Worm (Caenorhabditis elegans) whole organism, L4 larva: Measurements from ENCODE around the gene C50H11.8.

Source experiments
- Y75B8A.6 ChIP-seq: fragments of 200-800 bp; sonication (Bioruptor generic); IDR thresholded peaks from 2 replicates; pipeline ENCODE4 v1.3.6; 2022; ENCODE audit warnings: missing genetic modification reagents, missing genetic modification characterization, missing compliant biosample characterization
- ZK337.2 ChIP-seq: fragments of 200-800 bp; sonication (Bioruptor generic); IDR thresholded peaks from 2 replicates; pipeline ENCODE4 v1.3.6; 2022; ENCODE audit warnings: missing genetic modification reagents, missing genetic modification characterization, missing compliant biosample characterization
- aha-1 ChIP-seq: fragments of 150-350 bp; peaks from one replicate; lab custom pipeline; 2014; ENCODE audit warnings: missing biosample characterization, missing genetic modification characterization
- aly-2 ChIP-seq: sonication (generic microtip); optimal IDR thresholded peaks from 2 replicates; lab custom pipeline; 2018; ENCODE audit warnings: missing biosample characterization, missing genetic modification characterization
- ama-1 ChIP-seq: fragments of 150-350 bp; optimal IDR thresholded peaks from 2 replicates; lab custom pipeline; 2014; ENCODE audit warnings: inconsistent platforms, mixed read lengths
- ceh-32 ChIP-seq: sonication (generic microtip); optimal IDR thresholded peaks from 2 replicates; lab custom pipeline; 2016; ENCODE audit warnings: mild to moderate bottlenecking, missing genetic modification characterization, missing compliant biosample characterization; ENCODE audit not compliant: poor library complexity
- ceh-62 ChIP-seq: sonication (generic microtip); optimal IDR thresholded peaks from 2 replicates; lab custom pipeline; 2017; ENCODE audit warnings: missing biosample characterization, missing genetic modification characterization
- ctbp-1 ChIP-seq: fragments of 200-800 bp; sonication (Bioruptor generic); IDR thresholded peaks from 2 replicates; pipeline ENCODE4 v1.3.6; 2022; ENCODE audit warnings: missing genetic modification reagents, missing genetic modification characterization, missing compliant biosample characterization
- daf-12 ChIP-seq: fragments of 150-350 bp; optimal IDR thresholded peaks from 2 replicates; lab custom pipeline; 2014; ENCODE audit warnings: missing biosample characterization, missing genetic modification reagents, missing genetic modification characterization
- daf-16 ChIP-seq, 3 experiments: sonication (generic microtip); optimal IDR thresholded peaks; 2 replicates each; lab custom pipeline; 2016 to 2017; ENCODE audit warnings: missing genetic modification characterization in 3 of 3, missing genetic modification reagents in 3 of 3, mild to moderate bottlenecking in 2 of 3, missing compliant biosample characterization in 2 of 3, missing biosample characterization in 1 of 3, moderate library complexity in 1 of 3
- dmd-9 ChIP-seq: fragments of 200-800 bp; sonication (Bioruptor generic); IDR thresholded peaks from 2 replicates; pipeline ENCODE4 v1.3.6; 2022; ENCODE audit warnings: missing genetic modification reagents, missing genetic modification characterization, missing compliant biosample characterization
- dve-1 ChIP-seq: sonication (generic microtip); optimal IDR thresholded peaks from 2 replicates; lab custom pipeline; 2017; ENCODE audit warnings: antibody characterized with exemption, mild to moderate bottlenecking, missing genetic modification characterization, missing compliant biosample characterization; ENCODE audit not compliant: insufficient read depth
- egl-27 ChIP-seq: sonication (generic microtip); optimal IDR thresholded peaks from 3 replicates; lab custom pipeline; 2017; ENCODE audit warnings: missing biosample characterization, missing genetic modification reagents, missing genetic modification characterization
- egl-43 ChIP-seq: fragments of 200-800 bp; sonication (Bioruptor generic); IDR thresholded peaks from 2 replicates; pipeline ENCODE4 v1.3.6; 2022; ENCODE audit warnings: missing genetic modification reagents, missing genetic modification characterization, missing compliant biosample characterization
- fkh-10 ChIP-seq: fragments of 150-350 bp; optimal IDR thresholded peaks from 2 replicates; lab custom pipeline; 2014; ENCODE audit warnings: missing biosample characterization, missing genetic modification reagents, missing genetic modification characterization
- gei-8 ChIP-seq: fragments of 200-800 bp; sonication (Bioruptor generic); optimal IDR thresholded peaks from 2 replicates; lab custom pipeline; 2018; ENCODE audit warnings: mild to moderate bottlenecking, missing genetic modification characterization, missing compliant biosample characterization
- hlh-11 ChIP-seq: fragments of 200-800 bp; sonication (Bioruptor generic); optimal IDR thresholded peaks from 2 replicates; lab custom pipeline; 2018; ENCODE audit warnings: mild to moderate bottlenecking, missing genetic modification characterization, missing compliant biosample characterization
- hmg-1.1 ChIP-seq: fragments of 200-800 bp; sonication (Bioruptor generic); IDR thresholded peaks from 2 replicates; pipeline ENCODE4 v1.3.6; 2022; ENCODE audit warnings: missing genetic modification reagents, missing genetic modification characterization, missing compliant biosample characterization
- lin-13 ChIP-seq: fragments of 150-350 bp; optimal IDR thresholded peaks from 2 replicates; lab custom pipeline; 2014; ENCODE audit warnings: missing biosample characterization, missing genetic modification reagents, missing genetic modification characterization
- lin-15B ChIP-seq: fragments of 150-350 bp; sonication (generic microtip); optimal IDR thresholded peaks from 3 replicates; lab custom pipeline; 2014; ENCODE audit warnings: missing biosample characterization, missing genetic modification characterization
- lin-29 ChIP-seq: fragments of 200-800 bp; sonication (Bioruptor generic); IDR thresholded peaks from 2 replicates; pipeline ENCODE4 v1.3.6; 2022; ENCODE audit warnings: missing genetic modification reagents, missing genetic modification characterization, missing compliant biosample characterization
- lin-39 ChIP-seq: fragments of 150-350 bp; optimal IDR thresholded peaks from 2 replicates; lab custom pipeline; 2014; ENCODE audit warnings: missing biosample characterization, missing genetic modification reagents, missing genetic modification characterization
- lir-3 ChIP-seq: sonication (generic microtip); optimal IDR thresholded peaks from 2 replicates; lab custom pipeline; 2016; ENCODE audit warnings: mild to moderate bottlenecking, missing genetic modification characterization, missing compliant biosample characterization
- madf-5 ChIP-seq, 2 experiments: fragments of 200-800 bp; sonication (Bioruptor generic); IDR thresholded peaks; 2 replicates each; pipeline ENCODE4 v1.3.6; 2022; ENCODE audit warnings: missing compliant biosample characterization in 2 of 2, missing genetic modification characterization in 2 of 2
- madf-9 ChIP-seq: fragments of 200-800 bp; sonication (Bioruptor generic); conservative IDR thresholded peaks from 2 replicates; pipeline ENCODE4 v1.3.6; 2022; ENCODE audit warnings: missing genetic modification reagents, missing genetic modification characterization, missing compliant biosample characterization
- mdl-1 ChIP-seq, 2 experiments: fragments of 150-350 bp in 1 of 2; sonication (generic microtip) in 1 of 2; optimal IDR thresholded peaks; 2 replicates each; lab custom pipeline; 2014 to 2017; ENCODE audit warnings: missing biosample characterization in 2 of 2, missing genetic modification characterization in 2 of 2
- nhr-11 ChIP-seq: fragments of 150-350 bp; optimal IDR thresholded peaks from 2 replicates; lab custom pipeline; 2014; ENCODE audit warnings: missing biosample characterization, missing genetic modification characterization
- nhr-28 ChIP-seq: fragments of 150-350 bp; optimal IDR thresholded peaks from 2 replicates; lab custom pipeline; 2014; ENCODE audit warnings: missing biosample characterization, missing genetic modification characterization
- nhr-42 ChIP-seq: fragments of 200-800 bp; sonication (Bioruptor generic); IDR thresholded peaks from 2 replicates; pipeline ENCODE4 v1.3.6; 2022; ENCODE audit warnings: missing genetic modification characterization, missing compliant biosample characterization
- pha-4 ChIP-seq, 2 experiments: fragments of 150-350 bp in 1 of 2; fragments of 200-800 bp in 1 of 2; sonication (Bioruptor generic) in 1 of 2; IDR thresholded peaks in 1 of 2; optimal IDR thresholded peaks in 1 of 2; 2 replicates each; pipeline versions ENCODE4 v1.3.6 to Lab custom; 2014 to 2022; ENCODE audit warnings: missing genetic modification characterization in 2 of 2, missing genetic modification reagents in 2 of 2, missing biosample characterization in 1 of 2, missing compliant biosample characterization in 1 of 2
- rbr-2 ChIP-seq: sonication (generic microtip); optimal IDR thresholded peaks from 2 replicates; lab custom pipeline; 2016; ENCODE audit warnings: missing genotype, missing genetic modification characterization, missing compliant biosample characterization
- saeg-2 ChIP-seq: fragments of 200-800 bp; sonication (Bioruptor generic); IDR thresholded peaks from 2 replicates; pipeline ENCODE4 v1.3.6; 2022; ENCODE audit warnings: missing genetic modification reagents, missing genetic modification characterization, missing compliant biosample characterization
- set-16 ChIP-seq: fragments of 200-800 bp; sonication (Bioruptor generic); IDR thresholded peaks from 2 replicates; pipeline ENCODE4 v1.3.6; 2022; ENCODE audit warnings: missing genetic modification reagents, missing genetic modification characterization, missing compliant biosample characterization
- skn-1 ChIP-seq: fragments of 150-350 bp; optimal IDR thresholded peaks from 2 replicates; lab custom pipeline; 2014; ENCODE audit warnings: missing biosample characterization, missing genetic modification characterization
- tag-97 ChIP-seq: fragments of 200-800 bp; sonication (Bioruptor generic); IDR thresholded peaks from 2 replicates; pipeline ENCODE4 v1.3.6; 2022; ENCODE audit warnings: missing genetic modification characterization, missing compliant biosample characterization
- tra-1 ChIP-seq: fragments of 200-800 bp; sonication (Bioruptor generic); IDR thresholded peaks from 2 replicates; pipeline ENCODE4 v1.3.6; 2022; ENCODE audit warnings: missing genetic modification reagents, missing genetic modification characterization, missing compliant biosample characterization
- unc-130 ChIP-seq: sonication (generic microtip); optimal IDR thresholded peaks from 2 replicates; lab custom pipeline; 2016; ENCODE audit warnings: missing genetic modification reagents, missing genetic modification characterization, missing compliant biosample characterization
- unc-62 ChIP-seq, 3 experiments: fragments of 150-350 bp in 1 of 3; sonication (generic microtip); optimal IDR thresholded peaks in 2 of 3; peaks in 1 of 3; 1 replicate in 1 of 3; 2 replicates in 2 of 3; lab custom pipeline; 2014 to 2017; ENCODE audit warnings: missing biosample characterization in 3 of 3, missing genetic modification characterization in 3 of 3, missing genetic modification reagents in 3 of 3, missing genotype in 1 of 3
- vab-7 ChIP-seq: fragments of 200-800 bp; sonication (Bioruptor generic); IDR thresholded peaks from 2 replicates; pipeline ENCODE4 v1.3.6; 2022; ENCODE audit warnings: missing genetic modification reagents, missing genetic modification characterization, missing compliant biosample characterization
- ztf-11 ChIP-seq: fragments of 150-350 bp; optimal IDR thresholded peaks from 2 replicates; lab custom pipeline; 2014; ENCODE audit warnings: missing biosample characterization, missing genetic modification characterization
- ztf-7 ChIP-seq: fragments of 150-350 bp; optimal IDR thresholded peaks from 2 replicates; lab custom pipeline; 2014; ENCODE audit warnings: missing biosample characterization, missing genetic modification characterization

Gene C50H11.8

ce11 chrV:3054254-3054653 is at the start of gene C50H11.8:
C50H11.8 (plus strand) TSS chrV:3054554.
- TF ChIP-seq vab-7 (GFP tag; lab: Robert Waterston, UW) (no peak), ztf-7 (tag; lab: Kevin White, UChicago) (no peak), unc-130 (GFP tag; lab: Kevin White, UChicago) (no peak), nhr-11 (tag; lab: Kevin White, UChicago) (no peak), ZK337.2 (no peak), lin-29 (no peak), ceh-62 (tag; lab: Kevin White, UChicago) (no peak), aha-1 (no peak), Y75B8A.6 (GFP tag; lab: Robert Waterston, UW) (no peak), madf-9 (GFP tag; lab: Robert Waterston, UW) (no peak), ceh-32 (tag; lab: Kevin White, UChicago) (no peak), lir-3 (tag; lab: Kevin White, UChicago) (no peak), lin-13 (GFP tag; lab: Kevin White, UChicago) (no peak)

- TF ChIP-seq egl-43 (GFP tag; lab: Robert Waterston, UW) (no peak), ztf-11 (no peak), aha-1 (peak; percentile 19), skn-1 (tag; lab: Kevin White, UChicago) (no peak)
- TF ChIP-seq, all 104 proteins: peak for 1
Measured at ce11 chrV:3005964-3006363, 48.4 kb upstream of the C50H11.8 start, which contains the start of gene srw-112. srw-112 (minus strand) TSS chrV:3006064.

- TF ChIP-seq dve-1 (tag; lab: Kevin White, UChicago) (no peak), aly-2 (tag; lab: Kevin White, UChicago) (no peak), nhr-42 (no peak), daf-12 (tag; lab: Kevin White, UChicago) (no peak), unc-62 (GFP tag; optimal IDR thresholded peaks at IDR 0.05 in 1 of 2; lab: Kevin White, UChicago) (peak in 1 of 2 experiments; percentile 41), unc-62 (tag; optimal IDR thresholded peaks at IDR 0.05; lab: Kevin White, UChicago) (no peak)
Measured at ce11 chrV:3010468-3010867, 43.9 kb upstream of the C50H11.8 start, which contains the start of gene srw-136. srw-136 (minus strand) TSS chrV:3010568.

- TF ChIP-seq pha-4 (GFP tag; IDR thresholded peaks at IDR 0.05; lab: Robert Waterston, UW) (no peak), pha-4 (tag; optimal IDR thresholded peaks at IDR 0.05; lab: Kevin White, UChicago) (no peak), tag-97 (GFP tag; lab: Robert Waterston, UW) (no peak), unc-62 (GFP tag; optimal IDR thresholded peaks at IDR 0.05 in 1 of 2; lab: Kevin White, UChicago) (peak in 1 of 2 experiments; percentile 20), unc-62 (tag; optimal IDR thresholded peaks at IDR 0.05; lab: Kevin White, UChicago) (no peak), tra-1 (no peak), lin-13 (GFP tag; lab: Kevin White, UChicago) (no peak), aha-1 (peak; percentile 44), hmg-1.1 (no peak), rbr-2 (tag; lab: Kevin White, UChicago) (no peak), mdl-1 (tag; optimal IDR thresholded peaks at IDR 0.05; lab: Kevin White, UChicago) (no peak)
Measured at ce11 chrV:3011394-3011793, 43.0 kb upstream of the C50H11.8 start, which contains the start of gene srw-135. srw-135 (minus strand) TSS chrV:3011494.

- TF ChIP-seq nhr-28 (tag; lab: Kevin White, UChicago), result peak; percentile 39
- TF ChIP-seq tag-97 (GFP tag; lab: Robert Waterston, UW), result no peak
- TF ChIP-seq, all 104 proteins: peak for 1
Measured at ce11 chrV:3014185-3014584, 40.2 kb upstream of the C50H11.8 start, which contains the start of gene K12D9.1. K12D9.1 (plus strand) TSS chrV:3014485.

ce11 chrV:3017930-3018329 is 36.4 kb upstream of the C50H11.8 start:
- TF ChIP-seq set-16 (peak; percentile 54), madf-5 (GFP tag; IDR thresholded peaks at IDR 0.05; lab: Robert Waterston, UW) (no peak), hlh-11 (tag; lab: Kevin White, UChicago) (no peak), egl-27 (tag; lab: Kevin White, UChicago) (no peak), ama-1 (lab: Kevin White, UChicago) (no peak), gei-8 (GFP tag; lab: Kevin White, UChicago) (no peak), fkh-10 (GFP tag; lab: Kevin White, UChicago) (no peak), daf-16 (GFP tag; optimal IDR thresholded peaks at IDR 0.05; lab: Kevin White, UChicago) (no peak), daf-16 (tag; optimal IDR thresholded peaks at IDR 0.05; lab: Kevin White, UChicago) (no peak), lin-15B (no peak), lin-39 (tag; lab: Kevin White, UChicago) (no peak), dmd-9 (no peak), aha-1 (no peak), ctbp-1 (GFP tag; lab: Robert Waterston, UW) (no peak), saeg-2 (GFP tag; lab: Robert Waterston, UW) (no peak)
